Fruit fly (Drosophila melanogaster) whole organism, embryonic: ENCODE data around the gene hry.
A peak's percentile ranks its signal among the peaks of the same experiment; 100 is the strongest.

ENCODE experiments used
- Bgb ChIP-seq: fragments of 200-800 bp; sonication (Bioruptor generic); IDR thresholded peaks from 2 replicates; pipeline ENCODE4 v1.3.6; 2022; ENCODE audit warnings: missing biosample characterization, missing genetic modification characterization; ENCODE audit not compliant: partially characterized antibody
- CG11696 ChIP-seq: fragments of 200-800 bp; sonication (Bioruptor generic); IDR thresholded peaks from 2 replicates; pipeline ENCODE4 v1.3.6; 2022; ENCODE audit warnings: missing biosample characterization, missing genetic modification characterization
- CG12104 ChIP-seq: fragments of 200-800 bp; sonication (Bioruptor generic); optimal IDR thresholded peaks from 3 replicates; lab custom pipeline; 2016; ENCODE audit warnings: missing biosample characterization, missing genetic modification characterization
- CG12236 ChIP-seq: fragments of 200-800 bp; sonication (Bioruptor generic); optimal IDR thresholded peaks from 2 replicates; lab custom pipeline; 2016; ENCODE audit warnings: missing biosample characterization, missing genetic modification characterization
- CG13287 ChIP-seq: fragments of 200-800 bp; sonication (Bioruptor generic); IDR thresholded peaks from 2 replicates; pipeline ENCODE4 v1.3.6; 2022; ENCODE audit warnings: missing biosample characterization, missing genetic modification characterization; ENCODE audit not compliant: partially characterized antibody
- CG14441 ChIP-seq: fragments of 200-800 bp; sonication (Bioruptor generic); IDR thresholded peaks from 2 replicates; pipeline ENCODE4 v1.3.6; 2022; ENCODE audit warnings: missing biosample characterization, missing genetic modification characterization
- CG1529 ChIP-seq: fragments of 200-800 bp; sonication (Bioruptor generic); optimal IDR thresholded peaks from 3 replicates; lab custom pipeline; 2018; ENCODE audit warnings: missing biosample characterization, missing genetic modification characterization
- CG15479 ChIP-seq: fragments of 200-800 bp; sonication (Bioruptor generic); optimal IDR thresholded peaks from 3 replicates; lab custom pipeline; 2019; ENCODE audit warnings: missing biosample characterization, mild to moderate bottlenecking, missing genetic modification characterization, moderate library complexity
- CG1792 ChIP-seq: fragments of 200-800 bp; sonication (Bioruptor generic); optimal IDR thresholded peaks from 2 replicates; lab custom pipeline; 2016; ENCODE audit warnings: missing biosample characterization, missing genetic modification characterization
- CG18764 ChIP-seq: fragments of 200-800 bp; sonication (Bioruptor generic); optimal IDR thresholded peaks from 3 replicates; lab custom pipeline; 2016; ENCODE audit warnings: missing biosample characterization, missing genetic modification characterization
- CG2712 ChIP-seq: fragments of 200-800 bp; optimal IDR thresholded peaks from 3 replicates; lab custom pipeline; 2019; ENCODE audit warnings: missing biosample characterization, mild to moderate bottlenecking, missing genetic modification characterization, moderate library complexity
- CG30020 ChIP-seq: fragments of 200-800 bp; optimal IDR thresholded peaks from 2 replicates; lab custom pipeline; 2019; ENCODE audit warnings: missing biosample characterization, mild to moderate bottlenecking, missing genetic modification characterization, moderate library complexity
- CG4360 ChIP-seq: fragments of 200-800 bp; sonication (Bioruptor generic); IDR thresholded peaks from 2 replicates; pipeline ENCODE4 v1.3.6; 2022; ENCODE audit warnings: missing biosample characterization, missing genetic modification characterization
- CG9215 ChIP-seq: fragments of 200-800 bp; sonication (Bioruptor generic); IDR thresholded peaks from 2 replicates; pipeline ENCODE4 v1.3.6; 2022; ENCODE audit warnings: missing biosample characterization, missing genetic modification characterization
- CG9876 ChIP-seq: fragments of 200-800 bp; sonication (Bioruptor generic); optimal IDR thresholded peaks from 2 replicates; lab custom pipeline; 2016; ENCODE audit warnings: missing biosample characterization, missing genetic modification characterization
- Deaf1 ChIP-seq: fragments of 200-800 bp; optimal IDR thresholded peaks from 3 replicates; lab custom pipeline; 2019; ENCODE audit warnings: missing biosample characterization, mild to moderate bottlenecking, missing genetic modification characterization, moderate library complexity
- Dll ChIP-seq: fragments of 200-800 bp; sonication (Bioruptor generic); IDR thresholded peaks from 4 replicates; pipeline ENCODE4 v1.3.6; 2022; ENCODE audit warnings: missing biosample characterization, missing genetic modification characterization; ENCODE audit not compliant: partially characterized antibody
- Ets65A ChIP-seq: fragments of 200-800 bp; sonication (Bioruptor generic); peaks from one replicate; lab custom pipeline; 2016; ENCODE audit warnings: missing biosample characterization, missing genetic modification characterization
- Neu2 ChIP-seq: fragments of 200-800 bp; sonication (Bioruptor generic); optimal IDR thresholded peaks from 3 replicates; lab custom pipeline; 2016; ENCODE audit warnings: missing biosample characterization, missing genetic modification characterization, borderline replicate concordance
- Ravus ChIP-seq: fragments of 200-800 bp; sonication (Bioruptor generic); IDR thresholded peaks from 2 replicates; pipeline ENCODE4 v1.3.6; 2022; ENCODE audit warnings: missing biosample characterization, missing genetic modification characterization
- Side ChIP-seq: fragments of 200-800 bp; sonication (Bioruptor generic); optimal IDR thresholded peaks from 2 replicates; lab custom pipeline; 2016; ENCODE audit warnings: missing biosample characterization, missing genetic modification characterization
- Sry-β ChIP-seq: fragments of 200-800 bp; sonication (Bioruptor generic); optimal IDR thresholded peaks from 2 replicates; lab custom pipeline; 2018; ENCODE audit warnings: missing biosample characterization, mild to moderate bottlenecking, missing genetic modification characterization, moderate library complexity
- abd-A ChIP-seq: fragments of 200-800 bp; sonication (Bioruptor generic); optimal IDR thresholded peaks from 3 replicates; lab custom pipeline; 2019; ENCODE audit warnings: missing biosample characterization, mild to moderate bottlenecking, missing genetic modification characterization, moderate library complexity
- ap ChIP-seq: fragments of 200-800 bp; sonication (Bioruptor generic); IDR thresholded peaks from 2 replicates; pipeline ENCODE4 v1.3.6; 2022; ENCODE audit warnings: missing biosample characterization, missing genetic modification characterization
- cad ChIP-seq: fragments of >200 bp; optimal IDR thresholded peaks from 2 replicates; lab custom pipeline; 2017; ENCODE audit warnings: missing biosample characterization, missing genetic modification characterization
- cg ChIP-seq: fragments of 200-800 bp; sonication (Bioruptor generic); optimal IDR thresholded peaks from 3 replicates; lab custom pipeline; 2019; ENCODE audit warnings: missing biosample characterization, mild to moderate bottlenecking, missing genetic modification characterization, moderate library complexity
- corto ChIP-seq: fragments of 200-800 bp; sonication (Bioruptor generic); optimal IDR thresholded peaks from 2 replicates; lab custom pipeline; 2016; ENCODE audit warnings: missing biosample characterization, mild to moderate bottlenecking, missing genetic modification characterization, moderate library complexity
- crp ChIP-seq, 2 experiments: fragments of 200-800 bp; sonication (Bioruptor generic); optimal IDR thresholded peaks; 2 replicates in 1 of 2; 3 replicates in 1 of 2; lab custom pipeline; 2017; ENCODE audit warnings: missing biosample characterization in 2 of 2, missing genetic modification characterization in 2 of 2, mild to moderate bottlenecking in 1 of 2, moderate library complexity in 1 of 2
- dan ChIP-seq: fragments of 200-800 bp; sonication (Bioruptor generic); IDR thresholded peaks from 2 replicates; pipeline ENCODE4 v1.3.6; 2022; ENCODE audit warnings: missing biosample characterization, missing genetic modification characterization
- ems ChIP-seq: fragments of 200-800 bp; sonication (Bioruptor generic); optimal IDR thresholded peaks from 3 replicates; lab custom pipeline; 2016; ENCODE audit warnings: missing biosample characterization, missing genetic modification characterization
- hkb ChIP-seq, 2 experiments: fragments of 200-800 bp in 1 of 2; fragments of >200 bp in 1 of 2; sonication (Bioruptor generic) in 1 of 2; IDR thresholded peaks in 1 of 2; optimal IDR thresholded peaks in 1 of 2; 2 replicates each; pipeline versions ENCODE4 v1.3.6 to Lab custom; 2017 to 2022; ENCODE audit warnings: missing biosample characterization in 1 of 2, missing genetic modification characterization in 1 of 2
- ken ChIP-seq: fragments of 200-800 bp; sonication (Bioruptor generic); IDR thresholded peaks from 3 replicates; pipeline ENCODE4 v1.3.6; 2022; ENCODE audit warnings: missing biosample characterization, missing genetic modification characterization
- pho ChIP-seq: fragments of 200-800 bp; sonication (Bioruptor generic); optimal IDR thresholded peaks from 2 replicates; lab custom pipeline; 2016; ENCODE audit warnings: missing biosample characterization, missing genetic modification characterization
- rib ChIP-seq: fragments of 200-800 bp; sonication (Bioruptor generic); IDR thresholded peaks from 2 replicates; pipeline ENCODE4 v1.3.6; 2022; ENCODE audit warnings: missing biosample characterization, missing genetic modification characterization
- sens ChIP-seq: fragments of 200-800 bp; sonication (Bioruptor generic); peaks from one replicate; lab custom pipeline; 2016; ENCODE audit warnings: missing biosample characterization, missing genetic modification characterization
- slp2 ChIP-seq: fragments of 200-800 bp; sonication (Bioruptor generic); optimal IDR thresholded peaks from 2 replicates; lab custom pipeline; 2016; ENCODE audit warnings: missing biosample characterization, missing genetic modification characterization
- so ChIP-seq: fragments of 200-800 bp; sonication (Bioruptor generic); IDR thresholded peaks from 3 replicates; pipeline ENCODE4 v1.3.6; 2022; ENCODE audit warnings: missing biosample characterization, missing genetic modification characterization
- tll ChIP-seq, 2 experiments: fragments of 200-800 bp in 1 of 2; fragments of >200 bp in 1 of 2; sonication (Bioruptor generic) in 1 of 2; optimal IDR thresholded peaks; 2 replicates each; lab custom pipeline; 2017 to 2019; ENCODE audit warnings: missing biosample characterization in 2 of 2, missing genetic modification characterization in 2 of 2, mild to moderate bottlenecking in 1 of 2, moderate library complexity in 1 of 2
- ttk ChIP-seq: fragments of 200-800 bp; sonication (Bioruptor generic); IDR thresholded peaks from 2 replicates; pipeline ENCODE4 v2.1.2; 2022; ENCODE audit warnings: missing biosample characterization, missing genetic modification characterization
- unc-4 ChIP-seq: fragments of 200-800 bp; sonication (Bioruptor generic); IDR thresholded peaks from 2 replicates; pipeline ENCODE4 v1.3.6; 2022; ENCODE audit warnings: missing biosample characterization, missing genetic modification characterization; ENCODE audit not compliant: partially characterized antibody
- vfl ChIP-seq: fragments of 200-800 bp; sonication (Bioruptor generic); optimal IDR thresholded peaks from 2 replicates; lab custom pipeline; 2016; ENCODE audit warnings: missing biosample characterization, missing genetic modification characterization
- yki ChIP-seq: fragments of >200 bp; optimal IDR thresholded peaks from 3 replicates; lab custom pipeline; 2018
- zen ChIP-seq: fragments of 200-800 bp; sonication (Bioruptor generic); optimal IDR thresholded peaks from 3 replicates; lab custom pipeline; 2018; ENCODE audit warnings: missing biosample characterization, mild to moderate bottlenecking, missing genetic modification characterization, moderate library complexity
- zfh2 ChIP-seq: fragments of 200-800 bp; sonication (Bioruptor generic); optimal IDR thresholded peaks from 2 replicates; lab custom pipeline; 2016; ENCODE audit warnings: missing biosample characterization, missing genetic modification characterization

Gene hry

dm6 chr3L:8660800-8661199 is 14.8 kb upstream of the hry start (continued):
- no peak for TF ChIP-seq CG13287
- TF ChIP-seq CG18764 (GFP tag; lab: Kevin White, UChicago): no peak
- TF ChIP-seq zfh2 (GFP tag; lab: Kevin White, UChicago): no peak

DNA sequence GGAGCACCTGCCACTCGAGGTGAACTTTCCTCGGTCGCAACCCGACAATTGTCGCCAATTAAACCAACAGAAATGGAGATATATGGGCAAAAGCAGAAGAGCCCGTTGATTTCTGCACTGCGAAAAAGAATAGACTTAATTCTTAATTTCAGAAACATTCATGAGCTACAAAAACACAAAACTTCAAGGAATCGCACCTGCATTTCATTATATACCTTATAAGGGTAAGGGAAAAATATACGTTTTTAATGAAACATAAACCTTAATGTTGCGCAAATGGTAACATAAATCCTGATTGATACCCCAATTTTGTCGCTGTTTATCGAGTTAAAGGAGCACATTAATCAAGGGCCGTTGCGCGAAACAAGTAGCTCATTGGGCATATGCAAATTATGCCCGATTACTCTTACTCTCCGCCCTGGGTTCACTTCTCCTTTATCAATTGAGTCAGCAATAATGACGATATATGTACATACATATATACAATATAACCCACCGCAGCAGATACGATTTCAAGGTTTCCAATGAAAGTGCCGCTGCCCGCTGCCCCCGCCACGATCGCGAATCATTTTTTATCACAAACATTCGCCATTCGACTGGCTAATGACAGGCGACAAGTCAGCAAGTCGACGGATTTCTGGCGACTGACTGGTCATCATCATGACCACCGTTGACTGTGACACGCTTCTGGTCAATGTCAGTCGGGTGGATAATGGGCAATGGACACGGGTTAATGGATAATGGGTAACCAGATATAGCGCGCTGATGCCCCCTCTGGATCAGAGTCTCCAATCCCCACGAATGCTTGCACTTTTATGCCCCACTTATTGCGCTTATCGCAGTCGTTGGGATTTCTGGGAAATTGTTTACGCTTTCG is 13.5 kb upstream of the hry start:
- TF ChIP-seq cg (GFP tag; lab: Kevin White, UChicago) (no peak), corto (no peak), CG1792 (GFP tag; lab: Kevin White, UChicago) (no peak), sens (peak; percentile 61), CG4360 (no peak)

dm6 chr3L:8666098-8666497 is 9.5 kb upstream of the hry start:
- TF ChIP-seq cad (GFP tag; lab: Kevin White, UChicago) (peak; percentile 25), crp (GFP tag; optimal IDR thresholded peaks at IDR 0.05; lab: Kevin White, UChicago) (no peak), CG15479 (GFP tag; lab: Kevin White, UChicago) (peak; percentile 27), CG12104 (GFP tag; lab: Kevin White, UChicago) (no peak), Side (GFP tag; lab: Kevin White, UChicago) (no peak), Ravus (GFP tag; lab: Robert Waterston, UW) (no peak), Ets65A (GFP tag; lab: Kevin White, UChicago) (peak; percentile 4), ken (GFP tag; lab: Robert Waterston, UW) (no peak), zen (peak; percentile 72), Bgb (GFP tag; lab: Robert Waterston, UW) (no peak), tll (GFP tag; optimal IDR thresholded peaks at IDR 0.05; lab: Kevin White, UChicago) (peak in 1 of 2 experiments; percentile 87)

DNA sequence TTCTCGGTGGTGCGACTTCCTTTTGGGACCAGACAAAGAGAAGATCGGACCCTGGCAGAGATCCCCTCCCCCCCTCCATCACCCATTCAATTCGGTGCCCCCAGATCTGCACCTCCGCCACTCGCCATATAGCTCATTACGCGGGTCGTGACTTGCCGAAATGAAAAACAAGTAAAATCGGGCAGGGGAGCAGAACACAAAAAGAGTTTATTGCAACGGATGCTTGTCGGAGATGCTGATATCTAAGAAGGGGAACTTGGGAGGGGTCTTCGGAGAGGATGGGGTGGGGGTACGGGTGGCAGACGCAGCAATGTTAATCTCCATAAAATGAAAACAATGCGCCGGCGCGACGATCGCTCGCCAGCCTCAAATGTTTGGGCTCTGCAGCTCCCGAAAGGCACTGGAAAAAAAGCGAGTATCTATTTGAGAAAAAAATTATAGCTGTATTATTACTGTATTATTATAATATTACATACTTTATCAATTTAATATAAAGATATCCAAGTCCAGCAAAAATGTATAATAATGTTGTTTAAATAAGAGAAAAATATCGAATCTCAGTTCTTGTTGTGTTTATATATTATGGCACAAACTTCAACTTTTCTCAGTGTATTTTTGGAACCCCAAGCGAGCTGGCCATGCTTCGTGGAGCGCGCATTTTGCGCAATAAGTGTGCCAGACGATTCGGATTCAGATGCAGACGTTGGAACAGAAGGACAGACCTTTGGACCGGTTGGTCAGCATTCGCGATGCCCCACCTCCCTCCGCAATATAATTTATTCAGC is 7.6 kb upstream of the hry start:
- TF ChIP-seq CG1529 (peak; percentile 19), CG14441 (GFP tag; lab: Robert Waterston, UW) (no peak), hkb (optimal IDR thresholded peaks at IDR 0.05; lab: Kevin White, UChicago) (no peak), hkb (GFP tag; IDR thresholded peaks at IDR 0.05; lab: Robert Waterston, UW) (peak; percentile 53), rib (no peak), so (GFP tag; lab: Robert Waterston, UW) (no peak), pho (GFP tag; lab: Kevin White, UChicago) (no peak), vfl (GFP tag; lab: Kevin White, UChicago) (no peak), Sry-β (GFP tag; lab: Kevin White, UChicago) (no peak), unc-4 (GFP tag; lab: Robert Waterston, UW) (no peak), Dll (GFP tag; lab: Robert Waterston, UW) (no peak), Deaf1 (peak; percentile 27), CG2712 (tag; lab: Kevin White, UChicago) (peak; percentile 80), CG9876 (no peak), abd-A (tag; lab: Kevin White, UChicago) (no peak), CG11696 (GFP tag; lab: Robert Waterston, UW) (no peak), yki (lab: Kevin White, UChicago) (no peak), CG30020 (tag; lab: Kevin White, UChicago) (no peak), ap (0 out of 2 replicates have a peak, but pooled peaks have one; percentile 6), dan (GFP tag; lab: Robert Waterston, UW) (no peak), CG12236 (no peak), ems (no peak), ttk (peak; percentile 38; the same call in 1 of the 2 replicates), slp2 (GFP tag; lab: Kevin White, UChicago) (no peak), CG9215 (GFP tag; lab: Robert Waterston, UW) (no peak), Neu2 (no peak)
